Worm (Caenorhabditis elegans): ENCODE results near the gene msp-58.
"Not testable (repeated sequence)": the region's sequence is repeated elsewhere in the genome, so short reads cannot be mapped to it uniquely, and the experiment has no call there.

ce11 chrIV:5313011-5313410 is 4.6 kb downstream of the msp-58 start, which contains the start of the genes msp-59 and ZK354.2:
- TF ChIP-seq unc-62 (GFP tag; optimal IDR thresholded peaks at IDR 0.05 in 1 of 2); unc-62 (tag; optimal IDR thresholded peaks at IDR 0.05); pha-4 (GFP tag; IDR thresholded peaks at IDR 0.05); pha-4 (tag; optimal IDR thresholded peaks at IDR 0.05); saeg-2 (GFP tag; IDR thresholded peaks at IDR 0.05); nhr-11 (tag; optimal IDR thresholded peaks at IDR 0.05); nhr-77 (tag; optimal IDR thresholded peaks at IDR 0.05); lin-13 (GFP tag; optimal IDR thresholded peaks at IDR 0.05); ZK337.2 (GFP tag; IDR thresholded peaks at IDR 0.05); T26A8.4 (GFP tag; IDR thresholded peaks at IDR 0.05); fos-1 (tag; optimal IDR thresholded peaks at IDR 0.05): not testable (repeated sequence)
